Worm (Caenorhabditis elegans): ENCODE measurements around the gene nhr-63.
A peak's percentile ranks its signal among the peaks of the same experiment; 100 is the strongest.

The nhr-63 gene

DNA sequence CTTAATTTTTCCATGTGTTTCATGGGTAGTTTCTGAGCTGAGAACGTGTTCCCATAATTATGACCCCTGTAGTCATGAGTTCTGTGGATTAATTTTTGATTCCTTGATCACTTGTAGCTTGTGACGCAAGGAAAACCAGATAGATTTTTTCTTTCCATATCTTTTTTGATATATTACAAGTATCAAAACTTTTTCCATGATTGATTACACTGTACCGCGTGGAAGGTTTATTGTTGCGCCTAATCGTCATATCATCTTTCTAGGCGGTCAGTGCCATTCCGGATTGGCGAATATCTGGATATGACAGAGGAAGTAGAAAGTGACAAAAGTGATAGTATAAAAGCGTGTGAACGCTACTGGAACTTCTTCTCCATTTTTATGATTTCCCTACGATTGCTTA is 44.2 kb downstream of the nhr-63 start, which contains the start of gene ZK285.2:
ZK285.2 (plus strand) TSS at position 301 of the 400 bp plus-strand sequence.
- TF ChIP-seq mxl-1 (tag; optimal IDR thresholded peaks at IDR 0.05), result no peak
- no peak for TF ChIP-seq B0261.1 (tag; optimal IDR thresholded peaks at IDR 0.05)

DNA sequence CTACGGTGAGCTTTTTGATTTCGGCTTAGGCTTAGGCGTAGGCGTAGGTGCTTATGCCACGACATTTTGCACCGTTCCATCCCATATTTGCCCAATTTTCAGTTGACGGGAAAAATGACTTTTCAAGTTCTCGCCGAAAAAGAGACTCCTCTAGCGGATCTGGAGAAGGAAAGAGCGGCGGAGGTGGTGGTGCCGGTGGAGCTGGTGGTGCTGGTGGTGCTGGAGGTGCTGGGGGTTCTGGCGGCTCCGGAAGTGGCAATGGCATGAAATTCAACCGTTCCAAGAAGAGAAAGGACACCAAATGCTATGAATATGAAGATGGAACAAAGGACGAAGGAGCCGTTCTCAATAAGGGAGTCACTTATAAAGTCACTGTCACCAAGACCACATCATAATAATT is 44.7 kb downstream of the nhr-63 start:
- TF ChIP-seq dpff-1 (tag; optimal IDR thresholded peaks at IDR 0.05) (no peak), mcd-1 (GFP tag; IDR thresholded peaks at IDR 0.05) (no peak), zim-3 (tag; optimal IDR thresholded peaks at IDR 0.05) (no peak), egrh-3 (GFP tag; IDR thresholded peaks at IDR 0.05) (peak; percentile 77; the same call in 1 of the 2 replicates), C17E4.6 (GFP tag; IDR thresholded peaks at IDR 0.05) (no peak), lsy-27 (tag; optimal IDR thresholded peaks at IDR 0.05; ENCODE audit: borderline replicate concordance, insufficient read depth) (no peak)

DNA sequence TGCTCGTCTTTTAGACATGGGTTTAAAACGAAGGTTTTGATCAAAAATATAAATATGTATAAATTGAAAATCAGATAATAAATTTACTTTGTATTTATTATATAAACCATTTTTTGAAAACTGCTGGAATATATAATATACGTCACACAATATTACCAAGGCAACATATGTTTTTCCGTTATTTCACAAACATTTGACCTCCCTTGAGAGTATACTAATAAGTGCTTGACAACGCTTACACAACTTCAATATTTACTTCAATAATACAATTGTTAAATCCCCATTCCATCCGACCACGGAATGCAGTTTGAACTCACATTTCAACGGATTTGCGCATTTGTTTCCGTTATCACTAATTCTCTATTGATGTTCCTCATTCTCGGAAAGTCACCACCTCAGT is 45.1 kb downstream of the nhr-63 start, which contains the start of gene str-198:
str-198 (plus strand) TSS at position 301 of the 400 bp plus-strand sequence.
- TF ChIP-seq attf-5 (GFP tag; optimal IDR thresholded peaks at IDR 0.05) (no peak), akir-1 (GFP tag; optimal IDR thresholded peaks at IDR 0.05) (no peak), snpc-1.1 (tag; optimal IDR thresholded peaks at IDR 0.05; ENCODE audit: insufficient read depth) (no peak), B0035.1 (tag; optimal IDR thresholded peaks at IDR 0.05) (no peak), unc-62 (GFP tag; optimal IDR thresholded peaks at IDR 0.05) (no peak), ceh-27 (GFP tag; optimal IDR thresholded peaks at IDR 0.05) (no peak)

DNA sequence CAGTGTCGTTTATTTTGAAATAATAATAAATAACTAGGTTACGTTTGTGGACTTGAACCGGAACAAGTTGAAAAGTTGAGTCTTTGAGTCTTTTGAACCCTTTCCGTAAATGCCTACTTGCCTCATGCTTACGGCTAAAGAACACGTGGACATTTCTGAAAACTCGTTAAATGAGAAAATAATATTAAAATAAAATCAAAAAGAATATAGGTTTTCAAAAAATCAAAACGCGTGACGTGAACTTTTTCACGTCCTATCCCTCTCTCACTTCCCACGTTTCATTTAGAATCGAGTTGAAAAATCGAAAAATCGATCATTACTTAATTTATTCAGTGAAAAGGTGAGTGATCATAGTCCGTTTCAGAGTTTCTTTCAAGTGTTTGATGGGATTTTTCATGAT is 46.8 kb downstream of the nhr-63 start, which contains the start of gene best-12:
best-12 (plus strand) TSS at position 301 of the 400 bp plus-strand sequence.
- no peak for TF ChIP-seq hlh-26 (GFP tag; conservative IDR thresholded peaks at IDR 0.05)
- no peak for TF ChIP-seq fkh-3 (tag; optimal IDR thresholded peaks at IDR 0.05)
- no peak for TF ChIP-seq pha-4 (tag; optimal IDR thresholded peaks at IDR 0.05)
- no peak for TF ChIP-seq sea-2 (GFP tag; IDR thresholded peaks at IDR 0.05)
- no peak for TF ChIP-seq ztf-6 (GFP tag; IDR thresholded peaks at IDR 0.05)
- TF ChIP-seq Y56A3A.18 (GFP tag; IDR thresholded peaks at IDR 0.05), result no peak
- TF ChIP-seq efl-1 (GFP tag; optimal IDR thresholded peaks at IDR 0.05), result no peak
- no peak for TF ChIP-seq egrh-3 (GFP tag; IDR thresholded peaks at IDR 0.05)

DNA sequence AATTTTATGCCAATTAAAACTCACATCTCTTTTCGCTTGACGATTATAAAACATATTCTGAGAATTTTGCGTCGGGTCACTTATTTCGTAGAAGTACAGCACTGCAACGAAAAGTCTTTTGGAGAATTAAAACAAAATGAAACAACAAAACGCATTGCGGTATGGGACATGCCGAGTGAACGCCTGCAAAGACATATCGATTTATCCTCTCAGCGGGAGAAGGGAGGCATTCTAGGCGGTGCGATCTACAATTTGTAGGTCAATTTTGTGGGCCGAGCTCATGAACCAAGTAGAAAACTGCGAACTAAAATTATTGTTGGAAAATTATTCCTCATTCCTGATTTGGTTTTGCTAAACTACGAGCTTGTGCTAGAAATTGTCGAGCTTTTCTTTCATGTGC is 51.0 kb downstream of the nhr-63 start, which contains the start of gene F14H3.3:
F14H3.3 (minus strand) TSS at position 101 of the 400 bp plus-strand sequence.
- no peak for TF ChIP-seq F23B12.7 (tag; optimal IDR thresholded peaks at IDR 0.05; ENCODE audit: insufficient read depth)
- TF ChIP-seq C17E4.6 (GFP tag; IDR thresholded peaks at IDR 0.05), result no peak
- no peak for TF ChIP-seq akir-1 (GFP tag; optimal IDR thresholded peaks at IDR 0.05)
- TF ChIP-seq lsy-27 (tag; optimal IDR thresholded peaks at IDR 0.05; ENCODE audit: borderline replicate concordance, insufficient read depth), result no peak
